Worm (Caenorhabditis elegans): ENCODE measurements around the gene ZK353.4.

Gene ZK353.4

ce11 chrIII:8402633-8403032 lies 13.2 kb upstream of the ZK353.4 start:
- TF ChIP-seq cnd-1 (tag; optimal IDR thresholded peaks at IDR 0.05), result no peak
- TF ChIP-seq unc-39 (tag; optimal IDR thresholded peaks at IDR 0.05), result no peak
- no peak for TF ChIP-seq elt-3 (tag; optimal IDR thresholded peaks at IDR 0.05)
- TF ChIP-seq ceh-43 (GFP tag; optimal IDR thresholded peaks at IDR 0.05), result no peak
- no peak for TF ChIP-seq nhr-237 (tag; optimal IDR thresholded peaks at IDR 0.05)
- no peak for TF ChIP-seq ceh-83 (GFP tag; optimal IDR thresholded peaks at IDR 0.05)
- no peak for TF ChIP-seq lin-32 (GFP tag; optimal IDR thresholded peaks at IDR 0.05)
- no peak for TF ChIP-seq M03D4.4 (tag; optimal IDR thresholded peaks at IDR 0.05)

ce11 chrIII:8401887-8402286 lies 12.4 kb upstream of the ZK353.4 start, which contains the start of gene lap-1:
Gene lap-1, minus strand, starts transcription at chrIII:8401928.
- TF ChIP-seq snpc-4 (tag; optimal IDR thresholded peaks at IDR 0.05) (no peak), nhr-28 (tag; optimal IDR thresholded peaks at IDR 0.05) (no peak), flh-1 (GFP tag; optimal IDR thresholded peaks at IDR 0.05) (no peak), ces-1 (GFP tag; optimal IDR thresholded peaks at IDR 0.05) (no peak), lin-13 (tag; optimal IDR thresholded peaks at IDR 0.05) (no peak), M03D4.4 (tag; optimal IDR thresholded peaks at IDR 0.05) (no peak), ztf-11 (tag; optimal IDR thresholded peaks at IDR 0.05) (no peak), mls-2 (tag; optimal IDR thresholded peaks at IDR 0.05) (no peak), elt-1 (tag; optimal IDR thresholded peaks at IDR 0.05; ENCODE audit: borderline replicate concordance, insufficient read depth) (no peak), nhr-12 (tag; optimal IDR thresholded peaks at IDR 0.05) (no peak), nhr-2 (tag; optimal IDR thresholded peaks at IDR 0.05) (no peak), blmp-1 (tag; optimal IDR thresholded peaks at IDR 0.05) (no peak), bed-3 (GFP tag; optimal IDR thresholded peaks at IDR 0.05) (no peak), unc-39 (tag; optimal IDR thresholded peaks at IDR 0.05) (no peak)

- TF ChIP-seq zip-8 (tag; optimal IDR thresholded peaks at IDR 0.05) (no peak), ztf-11 (tag; optimal IDR thresholded peaks at IDR 0.05) (no peak), bed-3 (GFP tag; optimal IDR thresholded peaks at IDR 0.05) (no peak), blmp-1 (tag; optimal IDR thresholded peaks at IDR 0.05) (no peak)
Observed at ce11 chrIII:8400478-8400877, 11.0 kb upstream of the ZK353.4 start.

ce11 chrIII:8398411-8398810 lies 9.0 kb upstream of the ZK353.4 start, which contains the start of gene ZK353.2:
Gene ZK353.2, plus strand, starts transcription at chrIII:8398711.
- TF ChIP-seq flh-1 (GFP tag; optimal IDR thresholded peaks at IDR 0.05) (no peak), ceh-43 (GFP tag; optimal IDR thresholded peaks at IDR 0.05) (no peak), mls-2 (tag; optimal IDR thresholded peaks at IDR 0.05) (no peak), hlh-1 (tag; optimal IDR thresholded peaks at IDR 0.05) (no peak), ces-1 (GFP tag; optimal IDR thresholded peaks at IDR 0.05) (no peak), lsy-2 (tag; optimal IDR thresholded peaks at IDR 0.05) (no peak), ceh-83 (GFP tag; optimal IDR thresholded peaks at IDR 0.05) (no peak), drap-1 (GFP tag; optimal IDR thresholded peaks at IDR 0.05) (no peak), bed-3 (GFP tag; optimal IDR thresholded peaks at IDR 0.05) (no peak), elt-3 (tag; optimal IDR thresholded peaks at IDR 0.05) (no peak), ceh-39 (tag; optimal IDR thresholded peaks at IDR 0.05) (no peak), cnd-1 (tag; optimal IDR thresholded peaks at IDR 0.05) (no peak), unc-120 (tag; optimal IDR thresholded peaks at IDR 0.05; ENCODE audit: poor library complexity, severe bottlenecking) (no peak), ham-2 (GFP tag; optimal IDR thresholded peaks at IDR 0.05) (no peak), nhr-237 (tag; optimal IDR thresholded peaks at IDR 0.05) (no peak), nhr-2 (tag; optimal IDR thresholded peaks at IDR 0.05) (no peak), blmp-1 (tag; optimal IDR thresholded peaks at IDR 0.05) (no peak)

- no peak for TF ChIP-seq lin-32 (GFP tag; optimal IDR thresholded peaks at IDR 0.05)
- TF ChIP-seq snpc-4 (tag; optimal IDR thresholded peaks at IDR 0.05), result no peak
- TF ChIP-seq unc-62 (GFP tag; optimal IDR thresholded peaks at IDR 0.05), result no peak
- TF ChIP-seq zip-8 (tag; optimal IDR thresholded peaks at IDR 0.05), result no peak
- TF ChIP-seq elt-3 (tag; optimal IDR thresholded peaks at IDR 0.05), result no peak
- TF ChIP-seq flh-1 (GFP tag; optimal IDR thresholded peaks at IDR 0.05), result no peak
- no peak for TF ChIP-seq nhr-28 (tag; optimal IDR thresholded peaks at IDR 0.05)
- TF ChIP-seq unc-39 (tag; optimal IDR thresholded peaks at IDR 0.05), result no peak
- TF ChIP-seq M03D4.4 (tag; optimal IDR thresholded peaks at IDR 0.05), result no peak
Observed at ce11 chrIII:8395685-8396084, 6.2 kb upstream of the ZK353.4 start, which contains the start of gene ZK353.3. Gene ZK353.3, plus strand, starts transcription at chrIII:8395985.

All from whole organism, mixed stage, embryonic.